ENCODE assay signal across 7 worm cellular contexts in the genomic region with DNA sequence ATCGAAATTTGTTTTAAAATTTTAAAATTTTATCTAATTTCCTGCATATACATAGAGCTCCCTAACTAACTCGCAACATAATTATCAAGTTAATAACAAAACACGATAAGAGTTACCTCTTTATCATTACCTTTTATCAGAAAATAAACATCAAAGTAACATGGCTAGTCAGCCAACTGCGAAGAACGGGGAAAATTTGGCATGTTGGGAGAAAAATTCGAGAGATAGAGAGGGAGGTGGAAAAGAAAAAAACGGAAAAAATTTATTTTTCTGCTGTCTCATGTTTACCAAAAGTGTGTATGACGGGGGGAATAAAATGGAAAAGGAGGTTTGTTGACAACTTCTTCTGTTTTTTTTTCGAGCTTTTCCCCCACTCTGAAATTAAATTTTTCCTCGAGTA.
TF ChIP-seq lines count a peak whose summit lies in the region.

No protein-coding gene starts in this region.

TF ChIP-seq in whole organism, L1 larva, 84 proteins besides CTCF, POLR2A, EP300 and RAD21 (continues in another document):
- TF ChIP-seq nhr-77 (tag; optimal IDR thresholded peaks at IDR 0.05; lab: Kevin White, UChicago) (no peak), ceh-88 (GFP tag; IDR thresholded peaks at IDR 0.05; lab: Robert Waterston, UW) (no peak), lin-35 (GFP tag; optimal IDR thresholded peaks at IDR 0.05; lab: Kevin White, UChicago) (peak in 1 of 2 experiments; percentile 44), ceh-82 (tag; optimal IDR thresholded peaks at IDR 0.05; lab: Kevin White, UChicago) (no peak), tlp-1 (tag; optimal IDR thresholded peaks at IDR 0.05; lab: Kevin White, UChicago) (no peak), lin-13 (GFP tag; optimal IDR thresholded peaks at IDR 0.05; lab: Kevin White, UChicago) (no peak), lin-14 (GFP tag; optimal IDR thresholded peaks at IDR 0.05; lab: Kevin White, UChicago) (no peak), aly-2 (tag; optimal IDR thresholded peaks at IDR 0.05; lab: Kevin White, UChicago) (no peak), ceh-63 (GFP tag; optimal IDR thresholded peaks at IDR 0.05; lab: Kevin White, UChicago) (no peak), jun-1 (tag; optimal IDR thresholded peaks at IDR 0.05; lab: Kevin White, UChicago) (no peak), unc-86 (tag; optimal IDR thresholded peaks at IDR 0.05; lab: Kevin White, UChicago) (no peak), alr-1 (tag; optimal IDR thresholded peaks at IDR 0.05; lab: Kevin White, UChicago; ENCODE audit: borderline replicate concordance) (no peak), fos-1 (tag; optimal IDR thresholded peaks at IDR 0.05; lab: Kevin White, UChicago) (no peak)

TF ChIP-seq in whole organism, L2 larva, 48 proteins besides CTCF, POLR2A, EP300 and RAD21:
- TF ChIP-seq mbf-1 (tag; optimal IDR thresholded peaks at IDR 0.05; lab: Kevin White, UChicago) (no peak), snpc-4 (tag; optimal IDR thresholded peaks at IDR 0.05; lab: Kevin White, UChicago) (no peak), fos-1 (tag; optimal IDR thresholded peaks at IDR 0.05; lab: Kevin White, UChicago) (peak; percentile 87), skn-1 (tag; optimal IDR thresholded peaks at IDR 0.05; lab: Kevin White, UChicago) (peak; percentile 51), unc-55 (GFP tag; optimal IDR thresholded peaks at IDR 0.05; lab: Kevin White, UChicago) (no peak), sma-9 (GFP tag; optimal IDR thresholded peaks at IDR 0.05; lab: Kevin White, UChicago) (peak; percentile 11), sma-9 (tag; optimal IDR thresholded peaks at IDR 0.05; lab: Kevin White, UChicago) (no peak), nhr-25 (tag; optimal IDR thresholded peaks at IDR 0.05; lab: Kevin White, UChicago) (no peak), lin-11 (tag; optimal IDR thresholded peaks at IDR 0.05; lab: Kevin White, UChicago) (no peak)

TF ChIP-seq in whole organism, L3 larva, 47 proteins besides CTCF, POLR2A, EP300 and RAD21:
- peak; percentile 86 for TF ChIP-seq pha-4 (tag; optimal IDR thresholded peaks at IDR 0.05; lab: Kevin White, UChicago)
- no peak for TF ChIP-seq lin-39 (tag; optimal IDR thresholded peaks at IDR 0.05; lab: Kevin White, UChicago)
- TF ChIP-seq pqm-1 (tag; optimal IDR thresholded peaks at IDR 0.05; lab: Kevin White, UChicago), result peak; percentile 84
- no peak for TF ChIP-seq nhr-237 (tag; optimal IDR thresholded peaks at IDR 0.05; lab: Kevin White, UChicago)
- TF ChIP-seq unc-39 (tag; optimal IDR thresholded peaks at IDR 0.05; lab: Kevin White, UChicago), result no peak
- no peak for TF ChIP-seq nhr-25 (tag; optimal IDR thresholded peaks at IDR 0.05; lab: Kevin White, UChicago)
- no peak for TF ChIP-seq sea-2 (GFP tag; optimal IDR thresholded peaks at IDR 0.05; lab: Kevin White, UChicago)
- no peak for TF ChIP-seq aly-2 (tag; optimal IDR thresholded peaks at IDR 0.05; lab: Kevin White, UChicago)
- peak; percentile 5 for TF ChIP-seq jun-1 (tag; optimal IDR thresholded peaks at IDR 0.05; lab: Kevin White, UChicago)
- no peak for TF ChIP-seq mdl-1 (tag; optimal IDR thresholded peaks at IDR 0.05; lab: Kevin White, UChicago)
- peak; percentile 86 for TF ChIP-seq elt-2 (tag; optimal IDR thresholded peaks at IDR 0.05; lab: Kevin White, UChicago)
- no peak for TF ChIP-seq egl-5 (tag; optimal IDR thresholded peaks at IDR 0.05; lab: Kevin White, UChicago)

TF ChIP-seq in whole organism, L4 larva, 104 proteins besides CTCF, POLR2A, EP300 and RAD21:
- TF ChIP-seq nhr-11 (tag; optimal IDR thresholded peaks at IDR 0.05; lab: Kevin White, UChicago) (peak; percentile 44), hif-1 (tag; optimal IDR thresholded peaks at IDR 0.05; lab: Kevin White, UChicago) (no peak), pqm-1 (tag; optimal IDR thresholded peaks at IDR 0.05; lab: Kevin White, UChicago) (peak; percentile 7), daf-16 (GFP tag; optimal IDR thresholded peaks at IDR 0.05; lab: Kevin White, UChicago) (no peak), daf-16 (tag; optimal IDR thresholded peaks at IDR 0.05; lab: Kevin White, UChicago) (peak; percentile 99), nhr-77 (tag; optimal IDR thresholded peaks at IDR 0.05; lab: Kevin White, UChicago) (no peak), lin-1 (GFP tag; IDR thresholded peaks at IDR 0.05; lab: Robert Waterston, UW) (peak; percentile 61; the same call in 1 of the 2 replicates), nhr-102 (tag; optimal IDR thresholded peaks at IDR 0.05; lab: Kevin White, UChicago) (no peak), nhr-28 (tag; optimal IDR thresholded peaks at IDR 0.05; lab: Kevin White, UChicago) (peak; percentile 76), ZK337.2 (GFP tag; IDR thresholded peaks at IDR 0.05; lab: Robert Waterston, UW) (no peak), hlh-11 (tag; optimal IDR thresholded peaks at IDR 0.05; lab: Kevin White, UChicago) (peak; percentile 81), mes-2 (tag; optimal IDR thresholded peaks at IDR 0.05; lab: Kevin White, UChicago; ENCODE audit: poor library complexity, severe bottlenecking) (peak; percentile 38), dmd-6 (GFP tag; IDR thresholded peaks at IDR 0.05; lab: Robert Waterston, UW) (peak; percentile 44)

TF ChIP-seq in whole organism, late embryonic, 69 proteins besides CTCF, POLR2A, EP300 and RAD21:
- TF ChIP-seq elt-2 (tag; optimal IDR thresholded peaks at IDR 0.05; lab: Kevin White, UChicago) (peak; percentile 90), pha-4 (tag; optimal IDR thresholded peaks at IDR 0.05; lab: Kevin White, UChicago) (no peak), syd-9 (tag; optimal IDR thresholded peaks at IDR 0.05; lab: Kevin White, UChicago) (no peak), ceh-48 (tag; optimal IDR thresholded peaks at IDR 0.05; lab: Kevin White, UChicago) (no peak), hlh-15 (tag; optimal IDR thresholded peaks at IDR 0.05; lab: Kevin White, UChicago) (no peak), ama-1 (optimal IDR thresholded peaks at IDR 0.05; lab: Kevin White, UChicago) (no peak), sox-2 (GFP tag; IDR thresholded peaks at IDR 0.05; lab: Robert Waterston, UW) (no peak), elt-4 (tag; optimal IDR thresholded peaks at IDR 0.05; lab: Kevin White, UChicago) (no peak)

TF ChIP-seq in whole organism, mixed stage, embryonic, 35 proteins besides CTCF, POLR2A, EP300 and RAD21:
- TF ChIP-seq cnd-1 (tag; optimal IDR thresholded peaks at IDR 0.05; lab: Kevin White, UChicago) (no peak), mab-5 (tag; optimal IDR thresholded peaks at IDR 0.05; lab: Kevin White, UChicago) (no peak), ces-1 (GFP tag; optimal IDR thresholded peaks at IDR 0.05; lab: Kevin White, UChicago) (peak; percentile 8), M03D4.4 (tag; optimal IDR thresholded peaks at IDR 0.05; lab: Kevin White, UChicago) (no peak), nhr-76 (tag; optimal IDR thresholded peaks at IDR 0.05; lab: Kevin White, UChicago) (no peak), snpc-4 (tag; optimal IDR thresholded peaks at IDR 0.05; lab: Kevin White, UChicago) (no peak), nhr-2 (tag; optimal IDR thresholded peaks at IDR 0.05; lab: Kevin White, UChicago) (no peak), lsy-2 (tag; optimal IDR thresholded peaks at IDR 0.05; lab: Kevin White, UChicago) (no peak)

TF ChIP-seq in whole organism, young adult, 124 proteins besides CTCF, POLR2A, EP300 and RAD21:
- TF ChIP-seq him-1 (tag; optimal IDR thresholded peaks at IDR 0.05; lab: Kevin White, UChicago), result no peak
- TF ChIP-seq attf-5 (GFP tag; optimal IDR thresholded peaks at IDR 0.05; lab: Kevin White, UChicago), result peak; percentile 10
- no peak for TF ChIP-seq Y95B8A.8 (GFP tag; IDR thresholded peaks at IDR 0.05; lab: Robert Waterston, UW)
- peak; percentile 66 for TF ChIP-seq nhr-80 (tag; optimal IDR thresholded peaks at IDR 0.05; lab: Kevin White, UChicago)
